Worm (Caenorhabditis elegans): ENCODE measurements around the gene gex-2.

ce11 chrIV:560314-560713 is 12.3 kb upstream of the gex-2 start:
- TF ChIP-seq Y55F3AM.14 (GFP tag; optimal IDR thresholded peaks at IDR 0.05) (no peak), lin-39 (tag; optimal IDR thresholded peaks at IDR 0.05) (no peak)
